Fruit fly (Drosophila melanogaster): ENCODE results near the gene Nup205.

The Nup205 gene

dm6 chrX:19844010-19844766 lies 7.8 kb upstream of the Nup205 start:
- no peak for TF ChIP-seq CG7101 (tag; optimal IDR thresholded peaks at IDR 0.05)
- no peak for TF ChIP-seq kay (GFP tag; ENCODE audit: borderline replicate concordance)
- no peak for TF ChIP-seq Hr96 (GFP tag; optimal IDR thresholded peaks at IDR 0.05)
- no peak for TF ChIP-seq CG7045 (GFP tag; optimal IDR thresholded peaks at IDR 0.05)
- TF ChIP-seq CG11617 (GFP tag; optimal IDR thresholded peaks at IDR 0.05), result no peak
- no peak for TF ChIP-seq tj (GFP tag; optimal IDR thresholded peaks at IDR 0.05)
- no peak for TF ChIP-seq cnc (optimal IDR thresholded peaks at IDR 0.05)
- no peak for TF ChIP-seq CG14711 (tag; optimal IDR thresholded peaks at IDR 0.05)
- TF ChIP-seq Crg-1 (GFP tag; optimal IDR thresholded peaks at IDR 0.05), result no peak
- no peak for TF ChIP-seq CG12768 (GFP tag; optimal IDR thresholded peaks at IDR 0.05)
- TF ChIP-seq CG1620 (GFP tag; optimal IDR thresholded peaks at IDR 0.05), result no peak
- TF ChIP-seq Mnt (GFP tag; optimal IDR thresholded peaks at IDR 0.05), result no peak
- no peak for TF ChIP-seq CG5204 (GFP tag; optimal IDR thresholded peaks at IDR 0.05)
- no peak for TF ChIP-seq toe (GFP tag; optimal IDR thresholded peaks at IDR 0.05)
- no peak for TF ChIP-seq Clk (GFP tag; optimal IDR thresholded peaks at IDR 0.05)
- no peak for TF ChIP-seq bab1 (GFP tag; optimal IDR thresholded peaks at IDR 0.05)
- no peak for TF ChIP-seq pad (GFP tag; optimal IDR thresholded peaks at IDR 0.05)
- no peak for TF ChIP-seq CG33017 (tag; optimal IDR thresholded peaks at IDR 0.05)

dm6 chrX:19845557-19846072 lies 6.4 kb upstream of the Nup205 start:
- no peak for TF ChIP-seq Crg-1 (GFP tag; optimal IDR thresholded peaks at IDR 0.05)
- no peak for TF ChIP-seq CG14711 (tag; optimal IDR thresholded peaks at IDR 0.05)
- peak; percentile 0 for TF ChIP-seq tj (GFP tag; optimal IDR thresholded peaks at IDR 0.05)
- peak; percentile 61 for TF ChIP-seq bab1 (GFP tag; optimal IDR thresholded peaks at IDR 0.05)
- no peak for TF ChIP-seq CG7045 (GFP tag; optimal IDR thresholded peaks at IDR 0.05)

DNA sequence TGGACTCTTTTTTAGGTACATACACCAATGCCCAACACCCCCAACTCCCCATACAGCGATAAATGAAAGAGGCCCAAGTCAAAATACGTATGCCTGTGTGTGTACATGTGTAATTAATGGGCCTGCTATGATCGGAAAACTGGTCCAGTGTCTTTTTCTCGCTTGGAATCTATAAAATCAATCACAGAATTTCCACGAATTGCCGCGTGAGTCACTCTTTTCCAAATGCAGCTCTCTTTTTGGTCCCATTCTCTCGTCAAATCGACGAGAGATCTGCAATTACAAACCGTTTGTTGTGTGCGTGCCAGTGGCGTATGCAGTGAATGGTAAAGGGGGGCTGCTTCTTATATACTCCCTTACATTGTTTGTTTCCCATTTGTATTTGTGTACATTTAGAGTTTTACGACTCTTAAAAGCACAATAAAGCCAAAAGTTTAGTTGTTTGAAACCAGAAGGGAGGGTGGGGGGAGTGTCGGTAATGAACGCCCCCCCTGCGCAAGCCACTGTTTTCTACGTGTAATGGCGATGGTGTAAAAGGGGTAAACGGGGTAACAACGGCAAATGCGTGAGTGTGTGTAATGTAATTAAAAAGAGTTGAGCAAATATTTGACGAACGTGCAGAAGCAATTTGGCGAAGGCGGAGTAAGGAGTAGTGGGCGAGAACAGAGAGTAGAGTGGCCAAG lies 5.2 kb upstream of the Nup205 start:
- TF ChIP-seq toe (GFP tag; optimal IDR thresholded peaks at IDR 0.05) (peak; percentile 88), cic (GFP tag; optimal IDR thresholded peaks at IDR 0.05) (peak; percentile 7), Mnt (GFP tag; optimal IDR thresholded peaks at IDR 0.05) (peak; percentile 65), CG5204 (GFP tag; optimal IDR thresholded peaks at IDR 0.05) (peak; percentile 84), CG14711 (tag; optimal IDR thresholded peaks at IDR 0.05) (peak; percentile 78), CG33017 (tag; optimal IDR thresholded peaks at IDR 0.05) (peak; percentile 78), pad (GFP tag; optimal IDR thresholded peaks at IDR 0.05) (peak; percentile 99), CG12768 (GFP tag; optimal IDR thresholded peaks at IDR 0.05) (peak; percentile 82), Crg-1 (GFP tag; optimal IDR thresholded peaks at IDR 0.05) (peak; percentile 28), tj (GFP tag; optimal IDR thresholded peaks at IDR 0.05) (peak; percentile 57), CG1620 (GFP tag; optimal IDR thresholded peaks at IDR 0.05) (peak; percentile 83), Hr96 (GFP tag; optimal IDR thresholded peaks at IDR 0.05) (peak; percentile 87), CG7045 (GFP tag; optimal IDR thresholded peaks at IDR 0.05) (peak; percentile 87), cnc (optimal IDR thresholded peaks at IDR 0.05) (no peak), CG11617 (GFP tag; optimal IDR thresholded peaks at IDR 0.05) (peak; percentile 71), Clk (GFP tag; optimal IDR thresholded peaks at IDR 0.05) (peak; percentile 68), bab1 (GFP tag; optimal IDR thresholded peaks at IDR 0.05) (peak; percentile 93), kay (GFP tag; ENCODE audit: borderline replicate concordance) (no peak), ovo (GFP tag; optimal IDR thresholded peaks at IDR 0.05) (peak; percentile 62), CG7101 (tag; optimal IDR thresholded peaks at IDR 0.05) (peak; percentile 78)

dm6 chrX:19848342-19848793 lies 3.6 kb upstream of the Nup205 start:
- TF ChIP-seq CG1620 (GFP tag; optimal IDR thresholded peaks at IDR 0.05) (peak; percentile 52), pad (GFP tag; optimal IDR thresholded peaks at IDR 0.05) (peak; percentile 42), Crg-1 (GFP tag; optimal IDR thresholded peaks at IDR 0.05) (no peak), tj (GFP tag; optimal IDR thresholded peaks at IDR 0.05) (peak; percentile 55), ovo (GFP tag; optimal IDR thresholded peaks at IDR 0.05) (peak; percentile 10), kay (GFP tag; ENCODE audit: borderline replicate concordance) (no peak), CG5204 (GFP tag; optimal IDR thresholded peaks at IDR 0.05) (peak; percentile 51), CG7101 (tag; optimal IDR thresholded peaks at IDR 0.05) (no peak), CG33017 (tag; optimal IDR thresholded peaks at IDR 0.05) (no peak), CG11617 (GFP tag; optimal IDR thresholded peaks at IDR 0.05) (peak; percentile 39), CG7045 (GFP tag; optimal IDR thresholded peaks at IDR 0.05) (peak; percentile 30), toe (GFP tag; optimal IDR thresholded peaks at IDR 0.05) (peak; percentile 31), CG14711 (tag; optimal IDR thresholded peaks at IDR 0.05) (peak; percentile 26), Clk (GFP tag; optimal IDR thresholded peaks at IDR 0.05) (no peak), Mnt (GFP tag; optimal IDR thresholded peaks at IDR 0.05) (no peak), cnc (optimal IDR thresholded peaks at IDR 0.05) (no peak), cic (GFP tag; optimal IDR thresholded peaks at IDR 0.05) (peak; percentile 18), CG12768 (GFP tag; optimal IDR thresholded peaks at IDR 0.05) (peak; percentile 16), bab1 (GFP tag; optimal IDR thresholded peaks at IDR 0.05) (peak; percentile 54), Hr96 (GFP tag; optimal IDR thresholded peaks at IDR 0.05) (peak; percentile 46)

DNA sequence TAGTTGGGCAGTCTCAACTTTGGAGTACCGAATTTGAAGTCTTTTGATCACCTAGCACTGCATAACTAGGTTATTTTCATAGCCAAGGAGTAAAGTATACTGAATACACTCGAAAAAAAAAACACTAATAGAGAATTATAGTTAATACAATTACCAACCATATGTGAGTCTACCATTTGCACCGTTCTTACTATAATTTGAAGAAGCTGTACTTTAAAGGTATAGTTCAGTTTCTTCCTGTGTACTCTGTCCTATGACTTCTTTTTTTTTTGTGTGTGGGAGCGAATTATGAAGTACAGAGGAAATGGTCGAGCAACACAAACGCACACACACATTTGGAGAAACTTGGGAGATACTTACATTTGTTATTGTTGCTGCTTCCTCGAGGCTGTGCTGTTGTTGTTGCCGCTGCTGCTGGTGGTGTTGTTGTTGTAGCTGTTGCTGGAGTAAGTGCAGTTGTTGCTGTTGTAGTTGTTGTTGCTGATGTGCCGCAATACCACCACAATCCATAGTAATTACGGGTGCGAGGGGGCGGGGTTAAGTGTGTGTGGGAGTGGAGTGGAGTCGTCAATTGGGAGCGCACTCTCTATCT lies 1.4 kb upstream of the Nup205 start:
- TF ChIP-seq bab1 (GFP tag; optimal IDR thresholded peaks at IDR 0.05) (peak; percentile 30), pad (GFP tag; optimal IDR thresholded peaks at IDR 0.05) (no peak), CG14711 (tag; optimal IDR thresholded peaks at IDR 0.05) (peak; percentile 49), kay (GFP tag; ENCODE audit: borderline replicate concordance) (no peak), tj (GFP tag; optimal IDR thresholded peaks at IDR 0.05) (no peak), CG12768 (GFP tag; optimal IDR thresholded peaks at IDR 0.05) (no peak)

All from whole organism, adult.